Fruit fly (Drosophila melanogaster) whole organism, embryonic: ENCODE measurements around the gene Rab39.

Experiments
- B-H2 ChIP-seq: fragments of 200-800 bp; sonication (Bioruptor generic); optimal IDR thresholded peaks from 2 replicates; lab custom pipeline; 2018; ENCODE audit warnings: missing biosample characterization, mild to moderate bottlenecking, missing genetic modification characterization
- CG10267 ChIP-seq: fragments of 200-800 bp; sonication (Bioruptor generic); optimal IDR thresholded peaks from 2 replicates; lab custom pipeline; 2018; ENCODE audit warnings: missing biosample characterization, mild to moderate bottlenecking, missing genetic modification characterization, moderate library complexity
- CG11456 ChIP-seq: fragments of 200-800 bp; sonication (Bioruptor generic); IDR thresholded peaks from 3 replicates; pipeline ENCODE4 v1.3.6; 2022; ENCODE audit warnings: missing biosample characterization, missing genetic modification characterization
- CG11723 ChIP-seq: fragments of 200-800 bp; sonication (Bioruptor generic); optimal IDR thresholded peaks from 2 replicates; lab custom pipeline; 2017; ENCODE audit warnings: missing biosample characterization, mild to moderate bottlenecking, missing genetic modification characterization
- CG12071 ChIP-seq: fragments of 200-800 bp; sonication (Bioruptor generic); optimal IDR thresholded peaks from 3 replicates; lab custom pipeline; 2018; ENCODE audit warnings: missing biosample characterization, mild to moderate bottlenecking, missing genetic modification characterization
- CG12155 ChIP-seq: fragments of 200-800 bp; sonication (Bioruptor generic); optimal IDR thresholded peaks from 3 replicates; lab custom pipeline; 2016; ENCODE audit warnings: missing biosample characterization, missing genetic modification characterization
- CG13424 ChIP-seq: fragments of 200-800 bp; sonication (Bioruptor generic); optimal IDR thresholded peaks from 2 replicates; lab custom pipeline; 2019; ENCODE audit warnings: missing biosample characterization, mild to moderate bottlenecking, missing genetic modification characterization, moderate library complexity
- CG14050 ChIP-seq: fragments of 200-800 bp; sonication (Bioruptor generic); IDR thresholded peaks from 3 replicates; pipeline ENCODE4 v1.3.6; 2022; ENCODE audit warnings: missing biosample characterization, missing genetic modification characterization
- CG1603 ChIP-seq: fragments of 200-800 bp; sonication (Bioruptor generic); optimal IDR thresholded peaks from 2 replicates; lab custom pipeline; 2019; ENCODE audit warnings: missing biosample characterization, mild to moderate bottlenecking, missing genetic modification characterization, moderate library complexity
- CG18262 ChIP-seq: fragments of 200-800 bp; optimal IDR thresholded peaks from 3 replicates; lab custom pipeline; 2019; ENCODE audit warnings: missing biosample characterization, mild to moderate bottlenecking, missing genetic modification characterization, moderate library complexity
- CG18476 ChIP-seq: fragments of 200-800 bp; sonication (Bioruptor generic); optimal IDR thresholded peaks from 2 replicates; lab custom pipeline; 2016; ENCODE audit warnings: missing biosample characterization, mild to moderate bottlenecking, missing genetic modification characterization
- CG18764 ChIP-seq: fragments of 200-800 bp; sonication (Bioruptor generic); optimal IDR thresholded peaks from 3 replicates; lab custom pipeline; 2016; ENCODE audit warnings: missing biosample characterization, missing genetic modification characterization
- CG31441 ChIP-seq: fragments of 200-800 bp; sonication (Bioruptor generic); IDR thresholded peaks from 2 replicates; pipeline ENCODE4 v1.3.6; 2022; ENCODE audit warnings: missing biosample characterization, missing genetic modification characterization
- CG3838 ChIP-seq: fragments of 200-800 bp; sonication (Bioruptor generic); optimal IDR thresholded peaks from 3 replicates; lab custom pipeline; 2016; ENCODE audit warnings: missing biosample characterization, missing genetic modification characterization
- CG4404 ChIP-seq: fragments of 200-800 bp; sonication (Bioruptor generic); IDR thresholded peaks from 2 replicates; pipeline ENCODE4 v1.3.6; 2022; ENCODE audit warnings: missing biosample characterization, missing genetic modification characterization
- CG4707 ChIP-seq: fragments of 200-800 bp; sonication (Bioruptor generic); optimal IDR thresholded peaks from 2 replicates; lab custom pipeline; 2018; ENCODE audit warnings: missing biosample characterization, mild to moderate bottlenecking, missing genetic modification characterization, moderate library complexity
- CG6813 ChIP-seq: fragments of 200-800 bp; sonication (Bioruptor generic); optimal IDR thresholded peaks from 2 replicates; lab custom pipeline; 2017; ENCODE audit warnings: missing biosample characterization, missing genetic modification characterization, mild to moderate bottlenecking, moderate library complexity, missing genetic modification reagents
- CG7786 ChIP-seq: fragments of 200-800 bp; sonication (Bioruptor generic); optimal IDR thresholded peaks from 2 replicates; lab custom pipeline; 2016; ENCODE audit warnings: missing biosample characterization, missing genetic modification characterization
- CG8281 ChIP-seq: fragments of 200-800 bp; sonication (Bioruptor generic); optimal IDR thresholded peaks from 2 replicates; lab custom pipeline; 2018; ENCODE audit warnings: missing biosample characterization, mild to moderate bottlenecking, missing genetic modification characterization, moderate library complexity
- D19A ChIP-seq: fragments of 200-800 bp; optimal IDR thresholded peaks from 3 replicates; lab custom pipeline; 2019; ENCODE audit warnings: missing biosample characterization, mild to moderate bottlenecking, missing genetic modification characterization, moderate library complexity
- D19B ChIP-seq: fragments of 200-800 bp; sonication (Bioruptor generic); optimal IDR thresholded peaks from 2 replicates; lab custom pipeline; 2017; ENCODE audit warnings: missing biosample characterization, mild to moderate bottlenecking, missing genetic modification characterization
- Dfd ChIP-seq, 2 experiments: fragments of >200 bp; optimal IDR thresholded peaks; 2 replicates each; lab custom pipeline; 2017; ENCODE audit warnings: missing biosample characterization in 2 of 2, missing genetic modification characterization in 2 of 2
- GATAe ChIP-seq: fragments of 200-800 bp; sonication (Bioruptor generic); conservative IDR thresholded peaks from 2 replicates; pipeline ENCODE4 v1.3.6; 2022; ENCODE audit warnings: missing biosample characterization, missing genetic modification characterization
- H2.0 ChIP-seq: fragments of 200-800 bp; sonication (Bioruptor generic); IDR thresholded peaks from 2 replicates; pipeline ENCODE4 v1.3.6; 2022; ENCODE audit warnings: missing biosample characterization, missing genetic modification characterization
- Jarid2 ChIP-seq: fragments of 200-800 bp; sonication (Bioruptor generic); optimal IDR thresholded peaks from 3 replicates; lab custom pipeline; 2017; ENCODE audit warnings: mild to moderate bottlenecking, missing biosample characterization, missing genetic modification reagents, missing genetic modification characterization
- Max ChIP-seq: fragments of 200-800 bp; sonication (Bioruptor generic); optimal IDR thresholded peaks from 2 replicates; lab custom pipeline; 2016; ENCODE audit warnings: missing biosample characterization, mild to moderate bottlenecking, missing genetic modification characterization
- Mes4 ChIP-seq: fragments of 200-800 bp; sonication (Bioruptor generic); optimal IDR thresholded peaks from 2 replicates; lab custom pipeline; 2016; ENCODE audit warnings: missing biosample characterization, missing genetic modification characterization
- Mrtf ChIP-seq: fragments of 200-800 bp; sonication (Bioruptor generic); IDR thresholded peaks from 3 replicates; pipeline ENCODE4 v1.3.6; 2022; ENCODE audit warnings: missing biosample characterization, missing genetic modification characterization
- Nf-YC ChIP-seq: fragments of 200-800 bp; optimal IDR thresholded peaks from 3 replicates; lab custom pipeline; 2019; ENCODE audit warnings: missing biosample characterization, mild to moderate bottlenecking, missing genetic modification characterization, moderate library complexity
- NfI ChIP-seq: fragments of 200-800 bp; sonication (Bioruptor generic); optimal IDR thresholded peaks from 3 replicates; lab custom pipeline; 2018; ENCODE audit warnings: missing biosample characterization, mild to moderate bottlenecking, missing genetic modification characterization, moderate library complexity
- PHDP ChIP-seq: fragments of 200-800 bp; sonication (Bioruptor generic); optimal IDR thresholded peaks from 3 replicates; lab custom pipeline; 2018; ENCODE audit warnings: missing biosample characterization, mild to moderate bottlenecking, missing genetic modification characterization, moderate library complexity
- Sox102F ChIP-seq: fragments of 200-800 bp; sonication (Bioruptor generic); optimal IDR thresholded peaks from 2 replicates; lab custom pipeline; 2018; ENCODE audit warnings: missing biosample characterization, mild to moderate bottlenecking, missing genetic modification characterization, moderate library complexity
- Sry-δ ChIP-seq: fragments of 200-800 bp; sonication (Bioruptor generic); optimal IDR thresholded peaks from 2 replicates; lab custom pipeline; 2016; ENCODE audit warnings: missing biosample characterization, missing genetic modification characterization
- Taf1 ChIP-seq: fragments of 200-800 bp; sonication (Bioruptor generic); IDR thresholded peaks from 2 replicates; pipeline ENCODE4 v1.3.6; 2022; ENCODE audit warnings: missing biosample characterization, missing genetic modification characterization
- Usf ChIP-seq: fragments of 200-800 bp; sonication (Bioruptor generic); optimal IDR thresholded peaks from 2 replicates; lab custom pipeline; 2017; ENCODE audit warnings: missing genotype, missing biosample characterization, missing genetic modification characterization
- cad ChIP-seq: fragments of >200 bp; optimal IDR thresholded peaks from 2 replicates; lab custom pipeline; 2017; ENCODE audit warnings: missing biosample characterization, missing genetic modification characterization
- fd3F ChIP-seq: fragments of 200-800 bp; sonication (Bioruptor generic); optimal IDR thresholded peaks from 2 replicates; lab custom pipeline; 2018; ENCODE audit warnings: missing biosample characterization, mild to moderate bottlenecking, missing genetic modification characterization, moderate library complexity
- fd96Cb ChIP-seq: fragments of 200-800 bp; sonication (Bioruptor generic); optimal IDR thresholded peaks from 2 replicates; lab custom pipeline; 2018; ENCODE audit warnings: missing biosample characterization, mild to moderate bottlenecking, missing genetic modification characterization, moderate library complexity
- kah ChIP-seq: fragments of 200-800 bp; sonication (Bioruptor generic); optimal IDR thresholded peaks from 2 replicates; lab custom pipeline; 2018; ENCODE audit warnings: missing biosample characterization, mild to moderate bottlenecking, missing genetic modification characterization
- lilli ChIP-seq: fragments of 200-800 bp; sonication (Bioruptor generic); optimal IDR thresholded peaks from 3 replicates; lab custom pipeline; 2016; ENCODE audit warnings: missing biosample characterization, missing genetic modification characterization
- mam ChIP-seq: fragments of 200-800 bp; sonication (Bioruptor generic); optimal IDR thresholded peaks from 3 replicates; lab custom pipeline; 2016; ENCODE audit warnings: missing biosample characterization, missing genetic modification characterization
- nerfin-1 ChIP-seq: fragments of 200-800 bp; sonication (Bioruptor generic); optimal IDR thresholded peaks from 3 replicates; lab custom pipeline; 2019; ENCODE audit warnings: missing biosample characterization, mild to moderate bottlenecking, missing genetic modification characterization, moderate library complexity
- org-1 ChIP-seq: fragments of 200-800 bp; sonication (Bioruptor generic); optimal IDR thresholded peaks from 2 replicates; lab custom pipeline; 2017; ENCODE audit warnings: missing biosample characterization, missing genetic modification characterization
- phol ChIP-seq: fragments of 200-800 bp; sonication (Bioruptor generic); optimal IDR thresholded peaks from 3 replicates; lab custom pipeline; 2018; ENCODE audit warnings: missing biosample characterization, mild to moderate bottlenecking, missing genetic modification characterization, moderate library complexity
- sc ChIP-seq, 3 experiments: fragments of >200 bp in 2 of 3; fragments of 200-800 bp in 1 of 3; sonication (Bioruptor generic) in 1 of 3; optimal IDR thresholded peaks; 2 replicates in 2 of 3; 3 replicates in 1 of 3; lab custom pipeline; 2017; ENCODE audit warnings: mild to moderate bottlenecking in 1 of 3, missing biosample characterization in 1 of 3, missing genetic modification characterization in 1 of 3, missing genetic modification reagents in 1 of 3
- sqz ChIP-seq: fragments of 200-800 bp; sonication (Bioruptor generic); optimal IDR thresholded peaks from 3 replicates; lab custom pipeline; 2018; ENCODE audit warnings: missing biosample characterization, mild to moderate bottlenecking, missing genetic modification characterization
- tna ChIP-seq: fragments of 200-800 bp; sonication (Bioruptor generic); IDR thresholded peaks from 2 replicates; pipeline ENCODE4 v1.3.6; 2022; ENCODE audit warnings: missing biosample characterization, missing genetic modification characterization; ENCODE audit not compliant: partially characterized antibody
- zen ChIP-seq: fragments of 200-800 bp; sonication (Bioruptor generic); optimal IDR thresholded peaks from 3 replicates; lab custom pipeline; 2018; ENCODE audit warnings: missing biosample characterization, mild to moderate bottlenecking, missing genetic modification characterization, moderate library complexity

Gene Rab39

DNA sequence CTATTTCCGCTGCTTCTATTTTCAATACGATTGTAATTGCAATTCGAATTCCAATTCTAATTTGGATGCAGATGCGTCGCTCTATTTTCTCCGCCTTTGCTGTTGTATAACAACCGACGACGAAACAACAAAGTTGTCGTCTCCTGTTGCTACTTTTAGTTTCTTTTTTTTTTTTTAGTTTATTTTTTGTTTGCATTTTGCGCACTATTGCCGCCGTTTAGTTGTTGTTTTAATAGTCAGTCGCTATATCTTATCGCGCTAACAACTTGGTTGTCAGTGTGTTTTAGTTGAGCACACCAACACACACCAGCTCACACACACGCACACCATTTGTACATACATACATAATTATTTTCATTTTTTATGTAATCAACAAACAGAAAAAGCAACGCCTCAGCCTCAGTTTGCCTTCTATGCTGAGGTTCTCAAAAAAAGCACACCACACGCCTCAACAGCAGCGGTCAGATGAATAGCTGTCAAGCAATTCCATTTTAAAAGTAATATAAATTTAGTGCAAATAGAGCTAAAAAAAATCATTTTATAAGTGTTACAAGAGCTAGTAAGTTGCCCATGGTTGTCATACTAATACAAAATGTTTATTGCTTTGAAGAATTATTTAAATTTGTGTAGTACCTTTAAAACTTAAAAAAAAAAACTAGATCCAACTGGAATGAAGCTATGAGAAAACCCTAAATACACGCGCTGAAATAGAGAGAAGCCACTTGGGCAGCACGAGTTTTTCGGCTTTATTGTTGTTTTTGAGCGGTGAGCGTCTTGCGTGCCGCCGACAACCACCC lies 33.2 kb upstream of the Rab39 start:
- 0 out of 2 replicates have a peak, but pooled peaks have one; percentile 40 for TF ChIP-seq GATAe (GFP tag; lab: Robert Waterston, UW)
- peak; percentile 43 for TF ChIP-seq Usf (GFP tag; lab: Kevin White, UChicago)
- peak; percentile 71 for TF ChIP-seq fd96Cb (tag; lab: Kevin White, UChicago)
- peak; percentile 89 for TF ChIP-seq PHDP (tag; lab: Kevin White, UChicago)
- peak; percentile 50; the same call in 1 of the 3 replicates for TF ChIP-seq CG11456 (GFP tag; lab: Robert Waterston, UW)
- TF ChIP-seq Mes4 (GFP tag; lab: Kevin White, UChicago), result peak; percentile 41
- TF ChIP-seq tna (GFP tag; lab: Robert Waterston, UW), result no peak
- peak; percentile 57 for TF ChIP-seq sqz (GFP tag; lab: Kevin White, UChicago)
- TF ChIP-seq CG7786 (GFP tag; lab: Kevin White, UChicago), result peak; percentile 49
- TF ChIP-seq CG11723, result peak; percentile 32
- TF ChIP-seq CG12155 (GFP tag; lab: Kevin White, UChicago), result peak; percentile 47
- TF ChIP-seq CG4404 (GFP tag; lab: Robert Waterston, UW), result peak; percentile 41; the same call in 1 of the 2 replicates
- peak; percentile 75 for TF ChIP-seq NfI
- peak; percentile 53 for TF ChIP-seq H2.0 (GFP tag; lab: Robert Waterston, UW)
- peak; percentile 33 for TF ChIP-seq CG1603 (tag; lab: Kevin White, UChicago)
- peak; percentile 72 for TF ChIP-seq D19A
- TF ChIP-seq Nf-YC (tag; lab: Kevin White, UChicago), result peak; percentile 72
- TF ChIP-seq Mrtf (GFP tag; lab: Robert Waterston, UW), result peak; percentile 30; the same call in 1 of the 3 replicates
- peak; percentile 23 for TF ChIP-seq kah (GFP tag; lab: Kevin White, UChicago)
- peak; percentile 60 for TF ChIP-seq org-1 (GFP tag; lab: Kevin White, UChicago)
- no peak for TF ChIP-seq CG18764 (GFP tag; lab: Kevin White, UChicago)
- TF ChIP-seq CG4707, result peak; percentile 10
- TF ChIP-seq CG12071 (GFP tag; lab: Kevin White, UChicago), result peak; percentile 57
- TF ChIP-seq nerfin-1 (tag; lab: Kevin White, UChicago), result peak; percentile 63
- peak; percentile 46; the same call in 1 of the 3 replicates for TF ChIP-seq CG14050
- TF ChIP-seq CG3838 (GFP tag; lab: Kevin White, UChicago), result peak; percentile 37
- TF ChIP-seq Sox102F (GFP tag; lab: Kevin White, UChicago), result peak; percentile 75
- TF ChIP-seq zen (tag; lab: Kevin White, UChicago), result peak; percentile 1
- peak; percentile 78 for TF ChIP-seq CG13424 (tag; lab: Kevin White, UChicago)
- TF ChIP-seq phol, result peak; percentile 71
- TF ChIP-seq CG18262 (tag; lab: Kevin White, UChicago), result peak; percentile 73
- peak; percentile 82 for TF ChIP-seq CG31441
- peak; percentile 65 for TF ChIP-seq Taf1 (GFP tag; lab: Robert Waterston, UW)
- TF ChIP-seq CG10267 (tag; lab: Kevin White, UChicago), result peak; percentile 60
- TF ChIP-seq cad (GFP tag; lab: Kevin White, UChicago), result no peak
- peak; percentile 42 for TF ChIP-seq Jarid2 (GFP tag; lab: Kevin White, UChicago)
- no peak for TF ChIP-seq CG8281 (tag; lab: Kevin White, UChicago)
- no peak for TF ChIP-seq Dfd (GFP tag; optimal IDR thresholded peaks at IDR 0.05; lab: Kevin White, UChicago)
- no peak for TF ChIP-seq sc (optimal IDR thresholded peaks at IDR 0.05; lab: Kevin White, UChicago)
- TF ChIP-seq sc (GFP tag; optimal IDR thresholded peaks at IDR 0.05; lab: Kevin White, UChicago), result peak; percentile 7
- TF ChIP-seq B-H2 (GFP tag; lab: Kevin White, UChicago), result peak; percentile 79
- TF ChIP-seq fd3F (GFP tag; lab: Kevin White, UChicago), result peak; percentile 74
- TF ChIP-seq Sry-δ (GFP tag; lab: Kevin White, UChicago), result no peak
- TF ChIP-seq CG18476 (GFP tag; lab: Kevin White, UChicago), result peak; percentile 42
- TF ChIP-seq D19B (GFP tag; lab: Kevin White, UChicago), result peak; percentile 75
- TF ChIP-seq Max (GFP tag; lab: Kevin White, UChicago), result peak; percentile 66
- peak; percentile 40 for TF ChIP-seq CG6813 (GFP tag; lab: Kevin White, UChicago)
- TF ChIP-seq lilli (GFP tag; lab: Kevin White, UChicago), result peak; percentile 61
- TF ChIP-seq mam (GFP tag; lab: Kevin White, UChicago), result peak; percentile 47
